Worm (Caenorhabditis elegans): Measurements from ENCODE around the gene T19D12.4.
A peak's percentile ranks its signal among the peaks of the same experiment; 100 is the strongest.

Gene T19D12.4

ce11 chrII:6673894-6674293, 43.0 kb downstream of the T19D12.4 start, which contains the start of gene H43E16.1:
Gene H43E16.1 (plus strand): TSS chrII:6674268.
- TF ChIP-seq nhr-2 (tag; optimal IDR thresholded peaks at IDR 0.05) = no peak
- TF ChIP-seq zip-8 (tag; optimal IDR thresholded peaks at IDR 0.05) = peak; percentile 97
- TF ChIP-seq unc-62 (GFP tag; optimal IDR thresholded peaks at IDR 0.05) = no peak

- no peak for TF ChIP-seq nhr-28 (tag; optimal IDR thresholded peaks at IDR 0.05)
- no peak for TF ChIP-seq mep-1 (tag; optimal IDR thresholded peaks at IDR 0.05)
- TF ChIP-seq ceh-43 (GFP tag; optimal IDR thresholded peaks at IDR 0.05) = no peak
- no peak for TF ChIP-seq lsy-2 (tag; optimal IDR thresholded peaks at IDR 0.05)
- TF ChIP-seq nhr-76 (tag; optimal IDR thresholded peaks at IDR 0.05) = no peak
- no peak for TF ChIP-seq elt-3 (tag; optimal IDR thresholded peaks at IDR 0.05)
- no peak for TF ChIP-seq pha-4 (tag; optimal IDR thresholded peaks at IDR 0.05)
Observed at ce11 chrII:6679724-6680123, 48.8 kb downstream of the T19D12.4 start, which contains the start of gene ift-74. Gene ift-74 (plus strand): TSS chrII:6680024.

- no peak for TF ChIP-seq nhr-2 (tag; optimal IDR thresholded peaks at IDR 0.05)
- TF ChIP-seq nhr-12 (tag; optimal IDR thresholded peaks at IDR 0.05) = no peak
- no peak for TF ChIP-seq lsy-2 (tag; optimal IDR thresholded peaks at IDR 0.05)
- no peak for TF ChIP-seq nhr-28 (tag; optimal IDR thresholded peaks at IDR 0.05)
- no peak for TF ChIP-seq ceh-43 (GFP tag; optimal IDR thresholded peaks at IDR 0.05)
- TF ChIP-seq nhr-76 (tag; optimal IDR thresholded peaks at IDR 0.05) = no peak
- no peak for TF ChIP-seq ham-2 (GFP tag; optimal IDR thresholded peaks at IDR 0.05)
Observed at ce11 chrII:6681478-6681877, 50.6 kb downstream of the T19D12.4 start.

DNA sequence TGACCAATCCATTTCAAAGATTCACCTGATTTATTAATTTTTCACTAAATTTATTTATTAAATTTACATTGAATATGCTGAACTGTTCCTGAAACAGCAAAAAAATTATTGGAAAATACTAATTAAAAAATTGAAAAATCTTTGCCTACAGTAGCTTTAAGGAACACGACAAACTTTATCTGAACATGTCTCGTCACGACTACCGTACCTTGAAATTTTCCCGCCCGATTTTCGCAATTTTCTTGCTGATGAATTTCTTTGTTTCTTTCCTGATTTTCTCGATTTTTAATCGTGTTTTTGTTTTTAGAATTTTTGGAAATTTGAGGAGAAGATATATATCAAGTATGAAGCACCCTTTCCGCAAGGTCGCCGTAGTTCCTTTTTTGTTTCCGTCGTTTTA, 52.0 kb downstream of the T19D12.4 start:
- TF ChIP-seq ceh-39 (tag; optimal IDR thresholded peaks at IDR 0.05) = no peak
- no peak for TF ChIP-seq sem-2 (GFP tag; optimal IDR thresholded peaks at IDR 0.05)
- no peak for TF ChIP-seq zip-8 (tag; optimal IDR thresholded peaks at IDR 0.05)
- TF ChIP-seq bed-3 (GFP tag; optimal IDR thresholded peaks at IDR 0.05) = no peak
- no peak for TF ChIP-seq ceh-83 (GFP tag; optimal IDR thresholded peaks at IDR 0.05)
- no peak for TF ChIP-seq tbx-8 (GFP tag; optimal IDR thresholded peaks at IDR 0.05)
- no peak for TF ChIP-seq sptf-1 (tag; optimal IDR thresholded peaks at IDR 0.05)
- no peak for TF ChIP-seq snpc-4 (tag; optimal IDR thresholded peaks at IDR 0.05)
- TF ChIP-seq nhr-76 (tag; optimal IDR thresholded peaks at IDR 0.05) = no peak
- no peak for TF ChIP-seq M03D4.4 (tag; optimal IDR thresholded peaks at IDR 0.05)
- no peak for TF ChIP-seq nhr-237 (tag; optimal IDR thresholded peaks at IDR 0.05)
- no peak for TF ChIP-seq ceh-43 (GFP tag; optimal IDR thresholded peaks at IDR 0.05)
- TF ChIP-seq cnd-1 (tag; optimal IDR thresholded peaks at IDR 0.05) = no peak
- TF ChIP-seq nhr-28 (tag; optimal IDR thresholded peaks at IDR 0.05) = no peak
- TF ChIP-seq ham-2 (GFP tag; optimal IDR thresholded peaks at IDR 0.05) = no peak
- no peak for TF ChIP-seq ces-1 (GFP tag; optimal IDR thresholded peaks at IDR 0.05)
- no peak for TF ChIP-seq lin-13 (tag; optimal IDR thresholded peaks at IDR 0.05)

ce11 chrII:6683663-6684285, 52.9 kb downstream of the T19D12.4 start, which contains the start of gene gyf-1:
Gene gyf-1 (plus strand): TSS chrII:6684235.
- TF ChIP-seq lsy-2 (tag; optimal IDR thresholded peaks at IDR 0.05) (peak; percentile 8), ham-2 (GFP tag; optimal IDR thresholded peaks at IDR 0.05) (peak; percentile 23), tbx-8 (GFP tag; optimal IDR thresholded peaks at IDR 0.05) (no peak), blmp-1 (tag; optimal IDR thresholded peaks at IDR 0.05) (no peak), unc-120 (tag; optimal IDR thresholded peaks at IDR 0.05; ENCODE audit: poor library complexity, severe bottlenecking) (peak; percentile 18), pha-4 (tag; optimal IDR thresholded peaks at IDR 0.05) (no peak), ces-1 (GFP tag; optimal IDR thresholded peaks at IDR 0.05) (no peak), unc-62 (GFP tag; optimal IDR thresholded peaks at IDR 0.05) (no peak), ceh-39 (tag; optimal IDR thresholded peaks at IDR 0.05) (no peak), lin-13 (tag; optimal IDR thresholded peaks at IDR 0.05) (no peak)

DNA sequence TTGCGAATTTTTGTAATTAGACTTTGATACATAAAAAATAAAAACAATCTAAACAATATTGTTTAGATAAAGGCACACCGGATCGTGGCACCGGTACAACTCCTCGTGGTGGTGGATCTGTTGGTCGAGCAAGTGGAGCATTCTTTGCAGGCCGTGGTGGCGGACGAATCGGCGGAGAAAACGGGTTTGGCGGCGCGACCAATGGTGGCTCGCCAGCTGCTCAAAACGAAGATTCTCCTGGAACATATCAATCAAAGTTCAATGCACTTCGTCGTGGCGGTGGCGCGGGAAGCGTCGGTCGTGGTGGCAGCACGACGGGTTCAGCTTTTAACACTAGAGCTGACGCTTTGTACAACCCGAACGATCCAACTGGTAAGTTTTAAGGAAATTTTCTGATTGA, 55.1 kb downstream of the T19D12.4 start:
- no peak for TF ChIP-seq unc-39 (tag; optimal IDR thresholded peaks at IDR 0.05)
- no peak for TF ChIP-seq bed-3 (GFP tag; optimal IDR thresholded peaks at IDR 0.05)
